Fruit fly (Drosophila melanogaster): ENCODE measurements around the gene Zmynd10.

The Zmynd10 gene

DNA sequence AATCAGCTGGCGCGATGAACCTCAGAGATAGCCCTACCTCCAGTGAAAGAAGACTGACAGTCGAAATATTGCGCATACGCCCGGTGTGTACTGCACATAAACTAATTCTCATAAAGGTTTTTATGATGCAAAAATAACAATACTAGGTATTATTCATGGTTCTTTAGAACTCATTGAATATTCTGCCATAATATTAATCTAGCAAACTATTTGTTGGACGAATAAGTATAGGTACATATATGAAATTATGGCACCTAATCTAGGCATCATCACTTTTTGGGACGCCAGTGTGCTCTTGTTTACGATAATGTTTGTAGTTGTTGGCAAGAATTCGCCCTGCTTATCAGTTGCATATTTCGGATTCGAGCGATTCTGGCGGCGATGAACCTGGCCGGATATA lies 4.5 kb downstream of the Zmynd10 start (continued):
- TF ChIP-seq CG9609 (GFP tag; optimal IDR thresholded peaks at IDR 0.05): no peak
- TF ChIP-seq btn (GFP tag; optimal IDR thresholded peaks at IDR 0.05): no peak
- no peak for TF ChIP-seq Eip74EF (GFP tag; optimal IDR thresholded peaks at IDR 0.05)
- peak; percentile 22 for TF ChIP-seq zfh2 (GFP tag; optimal IDR thresholded peaks at IDR 0.05)
- TF ChIP-seq repo (GFP tag; optimal IDR thresholded peaks at IDR 0.05): no peak
- TF ChIP-seq schlank (tag; optimal IDR thresholded peaks at IDR 0.05): peak; percentile 5
- TF ChIP-seq CG9437 (GFP tag; optimal IDR thresholded peaks at IDR 0.05): no peak
- no peak for TF ChIP-seq NC2α (GFP tag; optimal IDR thresholded peaks at IDR 0.05)
- peak; percentile 27 for TF ChIP-seq NfI (GFP tag; optimal IDR thresholded peaks at IDR 0.05)
- peak; percentile 28; the same call in 1 of the 3 replicates for TF ChIP-seq Aef1 (GFP tag; IDR thresholded peaks at IDR 0.05)
- peak; percentile 3 for TF ChIP-seq CG7556 (GFP tag; optimal IDR thresholded peaks at IDR 0.05)
- no peak for TF ChIP-seq CG12659 (GFP tag; optimal IDR thresholded peaks at IDR 0.05)
- peak; percentile 5 for TF ChIP-seq CG1233 (GFP tag; optimal IDR thresholded peaks at IDR 0.05)
- peak; percentile 47; the same call in 1 of the 2 replicates for TF ChIP-seq Drgx (GFP tag; IDR thresholded peaks at IDR 0.05)
- no peak for TF ChIP-seq tup (GFP tag; optimal IDR thresholded peaks at IDR 0.05)
- no peak for TF ChIP-seq hb (GFP tag; IDR thresholded peaks at IDR 0.05; ENCODE audit: partially characterized antibody)
- TF ChIP-seq CG15073 (GFP tag; optimal IDR thresholded peaks at IDR 0.05): peak; percentile 97
- TF ChIP-seq CG13296 (GFP tag; optimal IDR thresholded peaks at IDR 0.05): peak; percentile 44
- TF ChIP-seq ranshi (GFP tag; IDR thresholded peaks at IDR 0.05): 0 out of 2 replicates have a peak, but pooled peaks have one; percentile 7
- TF ChIP-seq dm (GFP tag; optimal IDR thresholded peaks at IDR 0.05): no peak
- no peak for TF ChIP-seq sr (GFP tag; IDR thresholded peaks at IDR 0.05)
- TF ChIP-seq CG15011 (GFP tag; optimal IDR thresholded peaks at IDR 0.05): no peak
- TF ChIP-seq Rfx (GFP tag; IDR thresholded peaks at IDR 0.05): peak; percentile 40; the same call in 1 of the 2 replicates
- TF ChIP-seq pan (optimal IDR thresholded peaks at IDR 0.05): no peak
- peak in 1 of 2 experiments; percentile 38 for TF ChIP-seq pan (GFP tag; optimal IDR thresholded peaks at IDR 0.05 in 1 of 2, IDR thresholded peaks at IDR 0.05 in 1 of 2)
- TF ChIP-seq crp (GFP tag; optimal IDR thresholded peaks at IDR 0.05): peak in 1 of 2 experiments; percentile 19
- TF ChIP-seq Taf1 (GFP tag; IDR thresholded peaks at IDR 0.05): no peak
- peak; percentile 97 for TF ChIP-seq sd (tag; optimal IDR thresholded peaks at IDR 0.05)
- peak; percentile 18 for TF ChIP-seq Myb (GFP tag; optimal IDR thresholded peaks at IDR 0.05)
- TF ChIP-seq gem (tag; optimal IDR thresholded peaks at IDR 0.05): peak; percentile 34
- peak; percentile 46 for TF ChIP-seq dmrt99B (tag; optimal IDR thresholded peaks at IDR 0.05)
- peak; percentile 25 to 31 for TF ChIP-seq dpn (GFP tag; optimal IDR thresholded peaks at IDR 0.05)
- peak; percentile 61; the same call in 1 of the 3 replicates for TF ChIP-seq CG11695 (GFP tag; IDR thresholded peaks at IDR 0.05)
- TF ChIP-seq tap (tag; optimal IDR thresholded peaks at IDR 0.05): peak; percentile 21
- peak; percentile 37 for TF ChIP-seq Hmr (GFP tag; optimal IDR thresholded peaks at IDR 0.05)
- TF ChIP-seq Bteb2 (GFP tag; optimal IDR thresholded peaks at IDR 0.05): no peak
- no peak for TF ChIP-seq CG17359 (tag; optimal IDR thresholded peaks at IDR 0.05)
- TF ChIP-seq scrt (GFP tag; optimal IDR thresholded peaks at IDR 0.05): no peak
- no peak for TF ChIP-seq Optix (GFP tag; IDR thresholded peaks at IDR 0.05)
- 0 out of 2 replicates have a peak, but pooled peaks have one; percentile 23 for TF ChIP-seq CG14014 (GFP tag; IDR thresholded peaks at IDR 0.05)
- TF ChIP-seq CG10267 (tag; optimal IDR thresholded peaks at IDR 0.05): no peak
- 0 out of 3 replicates have a peak, but pooled peaks have one; percentile 31 for TF ChIP-seq dysf (GFP tag; IDR thresholded peaks at IDR 0.05)
- TF ChIP-seq phol (tag; optimal IDR thresholded peaks at IDR 0.05): peak; percentile 10
- TF ChIP-seq emc (GFP tag; optimal IDR thresholded peaks at IDR 0.05): no peak
- TF ChIP-seq caup (GFP tag; optimal IDR thresholded peaks at IDR 0.05; ENCODE audit: severe bottlenecking): peak; percentile 28
- peak; percentile 20 for TF ChIP-seq CG30403 (GFP tag; optimal IDR thresholded peaks at IDR 0.05)
- peak; percentile 23 for TF ChIP-seq unpg (GFP tag; optimal IDR thresholded peaks at IDR 0.05)
- TF ChIP-seq bigmax (GFP tag; optimal IDR thresholded peaks at IDR 0.05): no peak
- TF ChIP-seq mirr (GFP tag; optimal IDR thresholded peaks at IDR 0.05): peak; percentile 14
- peak; percentile 42 for TF ChIP-seq CG34376 (GFP tag; optimal IDR thresholded peaks at IDR 0.05)
